Fruit fly (Drosophila melanogaster): ENCODE results near the gene p130CAS.

Gene p130CAS

DNA sequence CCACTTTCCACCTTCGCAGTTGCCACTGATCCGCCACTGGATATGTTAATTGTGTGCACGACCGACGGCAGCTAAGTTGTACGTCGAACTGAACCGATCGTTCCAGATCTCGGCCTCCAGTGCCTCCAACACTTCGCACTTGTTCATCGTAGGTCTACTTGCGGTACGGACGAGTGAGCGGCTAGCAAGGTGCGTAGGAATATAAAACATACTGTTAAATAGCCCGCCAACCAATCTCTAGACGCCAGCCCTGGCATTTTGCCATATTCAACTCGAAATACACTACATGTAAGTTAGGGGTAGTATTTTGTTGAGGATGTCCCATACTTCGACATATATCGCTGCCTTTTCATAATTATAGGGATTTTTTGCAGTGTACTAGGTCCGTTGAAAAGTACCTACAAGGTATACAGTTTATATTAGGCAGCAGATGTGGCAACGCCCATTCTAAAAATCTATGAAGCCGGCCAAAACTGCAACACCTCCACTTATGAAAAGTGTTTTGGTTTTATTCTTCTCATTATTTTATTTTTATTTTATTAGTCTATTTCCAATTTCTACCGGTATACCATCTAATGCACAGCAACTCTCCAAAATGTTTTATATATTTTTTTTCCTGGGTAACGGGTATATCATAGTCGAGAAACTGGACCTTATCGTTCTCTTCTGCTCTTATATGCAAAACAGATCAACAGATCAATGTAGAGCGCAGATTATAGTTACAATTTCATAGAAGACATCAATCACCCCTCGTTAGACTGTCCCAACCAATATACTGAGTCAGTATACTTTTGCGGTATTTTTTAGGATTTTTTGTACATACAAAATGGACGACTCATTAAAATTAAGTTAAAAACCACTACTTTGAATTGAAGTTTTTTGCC is 70.6 kb downstream of the p130CAS start, which contains the start of the genes pyx and CG33229 (continued):
- TF ChIP-seq org-1 (GFP tag; optimal IDR thresholded peaks at IDR 0.05): peak; percentile 64
- TF ChIP-seq unpg (GFP tag; optimal IDR thresholded peaks at IDR 0.05): peak; percentile 74
- no peak for TF ChIP-seq MTF-1 (GFP tag; optimal IDR thresholded peaks at IDR 0.05; ENCODE audit: borderline replicate concordance)
- no peak for TF ChIP-seq ERR (GFP tag; optimal IDR thresholded peaks at IDR 0.05)
- peak; percentile 59 for TF ChIP-seq Myb (GFP tag; optimal IDR thresholded peaks at IDR 0.05)
- no peak for TF ChIP-seq hbn (GFP tag; IDR thresholded peaks at IDR 0.05; ENCODE audit: partially characterized antibody)
- peak; percentile 75 for TF ChIP-seq Hmx (GFP tag; optimal IDR thresholded peaks at IDR 0.05)
- TF ChIP-seq tna (GFP tag; IDR thresholded peaks at IDR 0.05; ENCODE audit: partially characterized antibody): no peak; the same call in 1 of the 2 replicates
- peak; percentile 68 for TF ChIP-seq CG6813 (GFP tag; optimal IDR thresholded peaks at IDR 0.05)
- peak in 1 of 2 experiments; percentile 30 for TF ChIP-seq crp (GFP tag; optimal IDR thresholded peaks at IDR 0.05)
- TF ChIP-seq CG43689 (GFP tag; IDR thresholded peaks at IDR 0.05): peak; percentile 60
- peak; percentile 41 for TF ChIP-seq CG33557 (GFP tag; optimal IDR thresholded peaks at IDR 0.05)
- TF ChIP-seq stc (GFP tag; IDR thresholded peaks at IDR 0.05): peak; percentile 72
- TF ChIP-seq CG3995 (GFP tag; optimal IDR thresholded peaks at IDR 0.05): peak; percentile 43
- TF ChIP-seq CG11695 (GFP tag; IDR thresholded peaks at IDR 0.05): peak; percentile 69; the same call in 1 of the 3 replicates
- TF ChIP-seq CHES-1-like (GFP tag; optimal IDR thresholded peaks at IDR 0.05): peak; percentile 85
- TF ChIP-seq vfl (GFP tag; optimal IDR thresholded peaks at IDR 0.05): peak; percentile 85
- peak; percentile 19; the same call in 1 of the 2 replicates for TF ChIP-seq Scr (GFP tag; IDR thresholded peaks at IDR 0.05; ENCODE audit: partially characterized antibody)
- peak; percentile 89 for TF ChIP-seq fu2 (GFP tag; optimal IDR thresholded peaks at IDR 0.05)
- TF ChIP-seq Rfx (GFP tag; IDR thresholded peaks at IDR 0.05): peak; percentile 94
- no peak for TF ChIP-seq nerfin-2 (GFP tag; IDR thresholded peaks at IDR 0.05; ENCODE audit: partially characterized antibody)
- TF ChIP-seq CG17361 (GFP tag; IDR thresholded peaks at IDR 0.05): peak; percentile 95
- TF ChIP-seq Lhr (GFP tag; optimal IDR thresholded peaks at IDR 0.05): peak; percentile 31
- peak; percentile 62 for TF ChIP-seq nerfin-1 (tag; optimal IDR thresholded peaks at IDR 0.05)
- peak; percentile 89 for TF ChIP-seq CG12659 (GFP tag; optimal IDR thresholded peaks at IDR 0.05)
- peak; percentile 76 for TF ChIP-seq D19A (tag; optimal IDR thresholded peaks at IDR 0.05)
- peak; percentile 69 for TF ChIP-seq CG8388 (GFP tag; optimal IDR thresholded peaks at IDR 0.05)
- TF ChIP-seq onecut (GFP tag; IDR thresholded peaks at IDR 0.05): peak; percentile 49
- peak; percentile 78 for TF ChIP-seq pum (GFP tag; optimal IDR thresholded peaks at IDR 0.05)
- TF ChIP-seq CG6689 (GFP tag; IDR thresholded peaks at IDR 0.05): peak; percentile 80; the same call in 1 of the 2 replicates
- peak; percentile 89 for TF ChIP-seq CG1647 (GFP tag; optimal IDR thresholded peaks at IDR 0.05)
- peak; percentile 78 for TF ChIP-seq D19B (GFP tag; optimal IDR thresholded peaks at IDR 0.05)
- TF ChIP-seq Lim3 (GFP tag; IDR thresholded peaks at IDR 0.05): no peak; the same call in 1 of the 2 replicates
- TF ChIP-seq seq (GFP tag; IDR thresholded peaks at IDR 0.05): peak; percentile 71; the same call in 1 of the 2 replicates
- peak; percentile 80 for TF ChIP-seq Atf3 (GFP tag; optimal IDR thresholded peaks at IDR 0.05)
- TF ChIP-seq tup (GFP tag; optimal IDR thresholded peaks at IDR 0.05): peak; percentile 65
- peak; percentile 71 for TF ChIP-seq Optix (GFP tag; IDR thresholded peaks at IDR 0.05)
- TF ChIP-seq pb (GFP tag; optimal IDR thresholded peaks at IDR 0.05): peak; percentile 44
- peak; percentile 90 for TF ChIP-seq tio (GFP tag; optimal IDR thresholded peaks at IDR 0.05)
- TF ChIP-seq CG10274 (GFP tag; optimal IDR thresholded peaks at IDR 0.05): peak; percentile 75
- peak; percentile 90 for TF ChIP-seq mam (GFP tag; optimal IDR thresholded peaks at IDR 0.05)
- TF ChIP-seq nau (GFP tag; optimal IDR thresholded peaks at IDR 0.05): no peak
- peak; percentile 81 for TF ChIP-seq CG4820 (GFP tag; optimal IDR thresholded peaks at IDR 0.05)
- peak; percentile 87 for TF ChIP-seq CG18619 (GFP tag; optimal IDR thresholded peaks at IDR 0.05)
- TF ChIP-seq br (optimal IDR thresholded peaks at IDR 0.05): no peak
- TF ChIP-seq ase (GFP tag; IDR thresholded peaks at IDR 0.05): peak; percentile 71
- peak; percentile 57 for TF ChIP-seq repo (GFP tag; optimal IDR thresholded peaks at IDR 0.05)
- TF ChIP-seq luna (GFP tag; optimal IDR thresholded peaks at IDR 0.05): peak; percentile 38

All from whole organism, embryonic.